Worm (Caenorhabditis elegans) whole organism, L4 larva: Measurements from ENCODE around the gene F55B12.2.

Experiments
- R02D3.7 ChIP-seq: fragments of 150-350 bp; sonication (generic microtip); optimal IDR thresholded peaks from 3 replicates; lab custom pipeline; 2014; ENCODE audit warnings: missing biosample characterization, missing genetic modification characterization
- ama-1 ChIP-seq: fragments of 150-350 bp; optimal IDR thresholded peaks from 2 replicates; lab custom pipeline; 2014; ENCODE audit warnings: inconsistent platforms, mixed read lengths
- ctbp-1 ChIP-seq: fragments of 200-800 bp; sonication (Bioruptor generic); IDR thresholded peaks from 2 replicates; pipeline ENCODE4 v1.3.6; 2022; ENCODE audit warnings: missing genetic modification reagents, missing genetic modification characterization, missing compliant biosample characterization
- dmd-8 ChIP-seq: fragments of 200-800 bp; sonication (Bioruptor generic); IDR thresholded peaks from 2 replicates; pipeline ENCODE4 v1.3.6; 2022; ENCODE audit warnings: missing genetic modification characterization, missing compliant biosample characterization
- egl-27 ChIP-seq: sonication (generic microtip); optimal IDR thresholded peaks from 3 replicates; lab custom pipeline; 2017; ENCODE audit warnings: missing biosample characterization, missing genetic modification reagents, missing genetic modification characterization
- gei-8 ChIP-seq: fragments of 200-800 bp; sonication (Bioruptor generic); optimal IDR thresholded peaks from 2 replicates; lab custom pipeline; 2018; ENCODE audit warnings: mild to moderate bottlenecking, missing genetic modification characterization, missing compliant biosample characterization
- lin-39 ChIP-seq: fragments of 150-350 bp; optimal IDR thresholded peaks from 2 replicates; lab custom pipeline; 2014; ENCODE audit warnings: missing biosample characterization, missing genetic modification reagents, missing genetic modification characterization
- lsy-2 ChIP-seq, 2 experiments: fragments of 150-350 bp in 1 of 2; sonication (generic microtip) in 1 of 2; optimal IDR thresholded peaks; 2 replicates each; lab custom pipeline; 2014 to 2017; ENCODE audit warnings: missing biosample characterization in 2 of 2, missing genetic modification characterization in 2 of 2
- mep-1 ChIP-seq: fragments of 150-350 bp; sonication (generic microtip); optimal IDR thresholded peaks from 3 replicates; lab custom pipeline; 2014; ENCODE audit warnings: missing biosample characterization, missing genetic modification characterization
- nhr-102 ChIP-seq: sonication (generic microtip); optimal IDR thresholded peaks from 2 replicates; lab custom pipeline; 2016; ENCODE audit warnings: mild to moderate bottlenecking, missing genetic modification characterization, moderate library complexity, missing compliant biosample characterization
- nhr-77 ChIP-seq: fragments of 150-350 bp; optimal IDR thresholded peaks from 2 replicates; lab custom pipeline; 2014; ENCODE audit warnings: missing biosample characterization, missing genetic modification characterization
- php-3 ChIP-seq: fragments of 200-800 bp; sonication (Bioruptor generic); IDR thresholded peaks from 2 replicates; pipeline ENCODE4 v1.3.6; 2022; ENCODE audit warnings: missing genetic modification reagents, missing genetic modification characterization, missing compliant biosample characterization
- skn-1 ChIP-seq: fragments of 150-350 bp; optimal IDR thresholded peaks from 2 replicates; lab custom pipeline; 2014; ENCODE audit warnings: missing biosample characterization, missing genetic modification characterization
- unc-62 ChIP-seq, 3 experiments: fragments of 150-350 bp in 1 of 3; sonication (generic microtip); optimal IDR thresholded peaks in 2 of 3; peaks in 1 of 3; 1 replicate in 1 of 3; 2 replicates in 2 of 3; lab custom pipeline; 2014 to 2017; ENCODE audit warnings: missing biosample characterization in 3 of 3, missing genetic modification characterization in 3 of 3, missing genetic modification reagents in 3 of 3, missing genotype in 1 of 3

- TF ChIP-seq R02D3.7: no peak
- no peak for TF ChIP-seq dmd-8
- TF ChIP-seq ama-1 (lab: Kevin White, UChicago): no peak
- TF ChIP-seq gei-8: no peak
- TF ChIP-seq unc-62 (GFP tag; optimal IDR thresholded peaks at IDR 0.05 in 1 of 2; lab: Kevin White, UChicago): no peak
- no peak for TF ChIP-seq unc-62 (tag; optimal IDR thresholded peaks at IDR 0.05; lab: Kevin White, UChicago)
- TF ChIP-seq skn-1 (tag; lab: Kevin White, UChicago): no peak
- TF ChIP-seq egl-27 (tag; lab: Kevin White, UChicago): no peak
- no peak for TF ChIP-seq lsy-2 (tag; optimal IDR thresholded peaks at IDR 0.05; lab: Kevin White, UChicago)
- TF ChIP-seq ctbp-1 (GFP tag; lab: Robert Waterston, UW): no peak
- no peak for TF ChIP-seq mep-1
- no peak for TF ChIP-seq php-3 (GFP tag; lab: Robert Waterston, UW)
- no peak for TF ChIP-seq lin-39 (tag; lab: Kevin White, UChicago)
- no peak for TF ChIP-seq nhr-102 (tag; lab: Kevin White, UChicago)
- no peak for TF ChIP-seq nhr-77 (tag; lab: Kevin White, UChicago)
Observed at ce11 chrV:13854306-13854705, 37.5 kb upstream of the F55B12.2 start, which contains the start of gene ttr-21.
